Worm (Caenorhabditis elegans): ENCODE data around the gene C03E10.1.

The C03E10.1 gene

DNA sequence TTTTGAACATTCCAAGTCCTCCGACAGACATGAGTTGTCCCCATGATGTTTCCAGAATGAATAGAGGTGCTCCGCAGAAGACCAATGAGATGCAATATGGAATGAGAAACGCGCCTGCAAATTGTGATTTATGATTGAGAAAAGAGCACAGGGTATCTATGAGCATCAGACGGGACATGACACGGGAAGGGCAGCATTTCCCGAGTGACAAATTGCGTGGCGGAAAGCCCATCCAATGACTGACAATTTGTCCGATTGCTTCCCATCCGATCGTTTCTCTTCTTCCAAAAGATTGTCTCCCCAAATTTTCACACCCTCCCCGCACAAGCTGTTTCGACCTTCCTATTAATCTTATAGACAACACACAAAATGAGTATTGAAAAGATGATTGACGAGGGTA is 16.8 kb downstream of the C03E10.1 start (continued):
- no peak for TF ChIP-seq cey-2 (tag; optimal IDR thresholded peaks at IDR 0.05; ENCODE audit: borderline replicate concordance, insufficient read depth)
- no peak for TF ChIP-seq nhr-77 (tag; optimal IDR thresholded peaks at IDR 0.05)
- TF ChIP-seq ZK337.2 (GFP tag; IDR thresholded peaks at IDR 0.05) = no peak
- no peak for TF ChIP-seq snpc-4 (tag; optimal IDR thresholded peaks at IDR 0.05)
- TF ChIP-seq ceh-20 (GFP tag; IDR thresholded peaks at IDR 0.05) = peak; percentile 47; the same call in 1 of the 2 replicates
- TF ChIP-seq aha-1 (tag) = no peak
- TF ChIP-seq T20F7.1 (GFP tag; optimal IDR thresholded peaks at IDR 0.05) = no peak
- no peak for TF ChIP-seq R02D3.7 (tag; optimal IDR thresholded peaks at IDR 0.05)
- TF ChIP-seq T26A8.4 (GFP tag; IDR thresholded peaks at IDR 0.05) = no peak
- no peak for TF ChIP-seq zfp-3 (GFP tag; conservative IDR thresholded peaks at IDR 0.05)
- no peak for TF ChIP-seq madf-9 (GFP tag; conservative IDR thresholded peaks at IDR 0.05)
- no peak for TF ChIP-seq mxl-3 (GFP tag; optimal IDR thresholded peaks at IDR 0.05)
- TF ChIP-seq nhr-11 (tag; optimal IDR thresholded peaks at IDR 0.05) = peak; percentile 9
- no peak for TF ChIP-seq gei-8 (GFP tag; optimal IDR thresholded peaks at IDR 0.05)

DNA sequence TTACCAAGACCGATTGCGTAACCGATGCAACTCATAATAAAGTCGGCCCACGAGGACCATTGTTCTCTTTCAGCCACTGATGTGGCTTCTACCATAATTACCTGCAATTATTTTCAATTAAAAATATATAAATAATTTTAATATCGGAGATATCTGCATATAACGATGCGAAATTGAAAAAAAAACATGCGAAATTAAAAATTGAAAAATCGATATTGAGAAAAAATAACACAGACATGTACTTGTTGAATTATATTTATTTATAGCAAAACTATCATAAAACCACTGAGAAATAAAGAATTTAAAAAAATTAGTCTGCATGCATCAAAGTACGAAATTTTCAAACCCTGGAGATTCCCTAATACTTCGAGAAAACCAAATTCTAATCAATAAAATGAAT is 17.4 kb downstream of the C03E10.1 start, which contains the start of gene snf-11:
Gene snf-11, minus strand, starts transcription at position 101 of the 400 bp plus-strand sequence.
- no peak for TF ChIP-seq mxl-3 (GFP tag; optimal IDR thresholded peaks at IDR 0.05)
- TF ChIP-seq unc-39 (tag; optimal IDR thresholded peaks at IDR 0.05) = no peak
- no peak for TF ChIP-seq ZK546.5 (tag; optimal IDR thresholded peaks at IDR 0.05)
- TF ChIP-seq lsy-2 (tag; optimal IDR thresholded peaks at IDR 0.05) = no peak
- no peak for TF ChIP-seq madf-5 (GFP tag; IDR thresholded peaks at IDR 0.05)
- no peak for TF ChIP-seq nhr-48 (tag; optimal IDR thresholded peaks at IDR 0.05)
- no peak for TF ChIP-seq ztf-7 (tag; optimal IDR thresholded peaks at IDR 0.05)
- no peak for TF ChIP-seq D1046.2 (GFP tag; IDR thresholded peaks at IDR 0.05)
- TF ChIP-seq nhr-10 (tag; optimal IDR thresholded peaks at IDR 0.05) = no peak
- no peak for TF ChIP-seq lin-13 (GFP tag; optimal IDR thresholded peaks at IDR 0.05)
- no peak for TF ChIP-seq ceh-28 (tag; optimal IDR thresholded peaks at IDR 0.05)
- TF ChIP-seq zip-2 (tag; optimal IDR thresholded peaks at IDR 0.05) = no peak
- no peak for TF ChIP-seq dmd-9 (GFP tag; IDR thresholded peaks at IDR 0.05)
- no peak for TF ChIP-seq cey-2 (tag; optimal IDR thresholded peaks at IDR 0.05; ENCODE audit: borderline replicate concordance, insufficient read depth)
- no peak for TF ChIP-seq dmd-8 (GFP tag; IDR thresholded peaks at IDR 0.05)

ce11 chrV:11308915-11309314 is 17.9 kb downstream of the C03E10.1 start:
- TF ChIP-seq saeg-2 (GFP tag; IDR thresholded peaks at IDR 0.05) (no peak), attf-4 (tag; optimal IDR thresholded peaks at IDR 0.05) (no peak), snpc-1.2 (GFP tag; IDR thresholded peaks at IDR 0.05) (no peak), tra-1 (GFP tag; IDR thresholded peaks at IDR 0.05) (0 out of 2 replicates have a peak, but pooled peaks have one; percentile 20), php-3 (GFP tag; IDR thresholded peaks at IDR 0.05) (no peak), lim-7 (GFP tag; IDR thresholded peaks at IDR 0.05) (no peak), daf-16 (GFP tag; optimal IDR thresholded peaks at IDR 0.05) (peak in 1 of 2 experiments; percentile 58), daf-16 (tag; optimal IDR thresholded peaks at IDR 0.05) (no peak), mxl-3 (GFP tag; optimal IDR thresholded peaks at IDR 0.05) (peak; percentile 20), nhr-28 (tag; optimal IDR thresholded peaks at IDR 0.05) (peak; percentile 46), unc-62 (GFP tag; optimal IDR thresholded peaks at IDR 0.05 in 1 of 2) (no peak), unc-62 (tag; optimal IDR thresholded peaks at IDR 0.05) (no peak), nhr-25 (tag; optimal IDR thresholded peaks at IDR 0.05; ENCODE audit: borderline replicate concordance, insufficient read depth) (no peak), D1046.2 (GFP tag; IDR thresholded peaks at IDR 0.05) (no peak), ceh-20 (GFP tag; IDR thresholded peaks at IDR 0.05) (0 out of 2 replicates have a peak, but pooled peaks have one; percentile 25), set-16 (GFP tag; IDR thresholded peaks at IDR 0.05) (no peak), zfp-3 (GFP tag; conservative IDR thresholded peaks at IDR 0.05) (no peak), tag-97 (GFP tag; IDR thresholded peaks at IDR 0.05) (no peak), nhr-11 (tag; optimal IDR thresholded peaks at IDR 0.05) (peak; percentile 56), hlh-30 (tag; optimal IDR thresholded peaks at IDR 0.05; ENCODE audit: insufficient read depth) (peak; percentile 22), lir-3 (tag; optimal IDR thresholded peaks at IDR 0.05) (no peak), snpc-4 (tag; optimal IDR thresholded peaks at IDR 0.05) (no peak), fkh-10 (GFP tag; optimal IDR thresholded peaks at IDR 0.05) (no peak), egl-27 (tag; optimal IDR thresholded peaks at IDR 0.05) (no peak), cey-2 (tag; optimal IDR thresholded peaks at IDR 0.05; ENCODE audit: borderline replicate concordance, insufficient read depth) (no peak), ZK546.5 (tag; optimal IDR thresholded peaks at IDR 0.05) (no peak), ZK337.2 (GFP tag; IDR thresholded peaks at IDR 0.05) (peak; percentile 45; the same call in 1 of the 2 replicates), ces-1 (GFP tag; optimal IDR thresholded peaks at IDR 0.05) (no peak), hlh-11 (tag; optimal IDR thresholded peaks at IDR 0.05) (peak; percentile 22), mdt-29 (GFP tag; IDR thresholded peaks at IDR 0.05) (no peak)

All from whole organism, L4 larva.